Fruit fly (Drosophila melanogaster) whole organism, pupa: ENCODE measurements around the gene dmrt11E.

ENCODE experiments used
- CG10348 ChIP-seq: fragments of 200-800 bp; sonication (Bioruptor generic); IDR thresholded peaks from 2 replicates; pipeline ENCODE4 v1.3.6; 2022; ENCODE audit warnings: missing biosample characterization, missing genetic modification characterization
- CG12605 ChIP-seq: fragments of 200-800 bp; sonication (Bioruptor generic); IDR thresholded peaks from 2 replicates; pipeline ENCODE4 v1.3.6; 2022; ENCODE audit warnings: missing biosample characterization, missing genetic modification characterization
- CG13204 ChIP-seq: fragments of 200-800 bp; sonication (Bioruptor generic); optimal IDR thresholded peaks from 2 replicates; lab custom pipeline; 2018; ENCODE audit warnings: missing biosample characterization, mild to moderate bottlenecking, missing genetic modification characterization, moderate library complexity
- CG14655 ChIP-seq: fragments of 200-800 bp; sonication (Bioruptor generic); optimal IDR thresholded peaks from 3 replicates; lab custom pipeline; 2017; ENCODE audit warnings: mild to moderate bottlenecking, missing biosample characterization, missing genetic modification reagents, missing genetic modification characterization
- CG15710 ChIP-seq: fragments of 200-800 bp; sonication (Bioruptor generic); optimal IDR thresholded peaks from 2 replicates; lab custom pipeline; 2018; ENCODE audit warnings: missing biosample characterization, mild to moderate bottlenecking, missing genetic modification characterization, moderate library complexity
- CG17806 ChIP-seq: fragments of 200-800 bp; sonication (Bioruptor generic); optimal IDR thresholded peaks from 2 replicates; lab custom pipeline; 2018; ENCODE audit warnings: missing biosample characterization, mild to moderate bottlenecking, missing genetic modification characterization, moderate library complexity
- CG32121 ChIP-seq: fragments of 200-800 bp; sonication (Bioruptor generic); IDR thresholded peaks from 2 replicates; pipeline ENCODE4 v1.3.6; 2022; ENCODE audit warnings: missing biosample characterization, missing genetic modification characterization
- CG34367 ChIP-seq: fragments of 200-800 bp; sonication (Bioruptor generic); optimal IDR thresholded peaks from 2 replicates; lab custom pipeline; 2018; ENCODE audit warnings: missing biosample characterization, mild to moderate bottlenecking, missing genetic modification characterization
- CG4496 ChIP-seq: fragments of 200-800 bp; sonication (Bioruptor generic); IDR thresholded peaks from 3 replicates; pipeline ENCODE4 v1.3.6; 2022; ENCODE audit warnings: missing biosample characterization, missing genetic modification characterization
- CG8159 ChIP-seq: fragments of 200-800 bp; sonication (Bioruptor generic); optimal IDR thresholded peaks from 3 replicates; lab custom pipeline; 2018; ENCODE audit warnings: missing biosample characterization, mild to moderate bottlenecking, missing genetic modification characterization, moderate library complexity
- CG8301 ChIP-seq: fragments of 200-800 bp; sonication (Bioruptor generic); optimal IDR thresholded peaks from 2 replicates; lab custom pipeline; 2018; ENCODE audit warnings: missing biosample characterization, mild to moderate bottlenecking, missing genetic modification characterization
- CG9948 ChIP-seq: fragments of 200-800 bp; sonication (Bioruptor generic); optimal IDR thresholded peaks from 2 replicates; lab custom pipeline; 2018; ENCODE audit warnings: missing biosample characterization, mild to moderate bottlenecking, missing genetic modification characterization, moderate library complexity
- D1 ChIP-seq: fragments of 200-800 bp; sonication (Bioruptor generic); optimal IDR thresholded peaks from 2 replicates; lab custom pipeline; 2018; ENCODE audit warnings: missing biosample characterization, mild to moderate bottlenecking, missing genetic modification characterization, moderate library complexity
- EcR ChIP-seq: fragments of 200-800 bp; sonication (Bioruptor generic); optimal IDR thresholded peaks from 3 replicates; lab custom pipeline; 2019; ENCODE audit warnings: missing biosample characterization, missing genetic modification characterization, mild to moderate bottlenecking, moderate library complexity, missing genetic modification reagents
- Ets98B ChIP-seq: fragments of 200-800 bp; sonication (Bioruptor generic); IDR thresholded peaks from 2 replicates; pipeline ENCODE4 v1.3.6; 2022; ENCODE audit warnings: missing biosample characterization, missing genetic modification characterization
- Pif1A ChIP-seq: fragments of 200-800 bp; sonication (Bioruptor generic); optimal IDR thresholded peaks from 3 replicates; lab custom pipeline; 2016; ENCODE audit warnings: missing biosample characterization, missing genetic modification characterization
- Pif1B ChIP-seq: fragments of 200-800 bp; sonication (Bioruptor generic); optimal IDR thresholded peaks from 3 replicates; lab custom pipeline; 2016; ENCODE audit warnings: missing biosample characterization, missing genetic modification characterization
- Snoo ChIP-seq: fragments of 200-800 bp; sonication (Bioruptor generic); optimal IDR thresholded peaks from 3 replicates; lab custom pipeline; 2017; ENCODE audit warnings: missing biosample characterization, mild to moderate bottlenecking, missing genetic modification characterization, inconsistent platforms
- fd96Ca ChIP-seq: fragments of 200-800 bp; sonication (Bioruptor generic); IDR thresholded peaks from 3 replicates; pipeline ENCODE4 v1.3.6; 2022; ENCODE audit warnings: missing biosample characterization, missing genetic modification characterization
- gl ChIP-seq: fragments of 200-800 bp; sonication (Bioruptor generic); optimal IDR thresholded peaks from 2 replicates; lab custom pipeline; 2018; ENCODE audit warnings: missing biosample characterization, mild to moderate bottlenecking, missing genetic modification characterization
- rn ChIP-seq: fragments of 200-800 bp; sonication (Bioruptor generic); IDR thresholded peaks from 2 replicates; pipeline ENCODE4 v1.3.6; 2022; ENCODE audit warnings: missing biosample characterization, missing genetic modification characterization

Gene dmrt11E

dm6 chrX:13369438-13369837 is 1.4 kb downstream of the dmrt11E start:
- TF ChIP-seq CG9948 (tag; lab: Kevin White, UChicago) (no peak), CG15710 (no peak), CG14655 (no peak), Pif1B (GFP tag; lab: Kevin White, UChicago) (no peak), rn (GFP tag; lab: Robert Waterston, UW) (no peak), CG32121 (GFP tag; lab: Robert Waterston, UW) (no peak), CG13204 (GFP tag; lab: Kevin White, UChicago) (no peak), CG8301 (tag; lab: Kevin White, UChicago) (no peak), Pif1A (GFP tag; lab: Kevin White, UChicago) (no peak), CG12605 (GFP tag; lab: Robert Waterston, UW) (no peak), fd96Ca (GFP tag; lab: Robert Waterston, UW) (no peak), Snoo (no peak), CG17806 (no peak), CG10348 (GFP tag; lab: Robert Waterston, UW) (no peak), D1 (tag; lab: Kevin White, UChicago) (no peak), Ets98B (GFP tag; lab: Robert Waterston, UW) (no peak), CG4496 (no peak)

- TF ChIP-seq CG13204 (GFP tag; lab: Kevin White, UChicago) (no peak), CG17806 (no peak), Ets98B (GFP tag; lab: Robert Waterston, UW) (no peak), D1 (tag; lab: Kevin White, UChicago) (no peak), CG8159 (tag; lab: Kevin White, UChicago) (no peak), CG12605 (GFP tag; lab: Robert Waterston, UW) (no peak), CG15710 (no peak), CG32121 (GFP tag; lab: Robert Waterston, UW) (no peak), fd96Ca (GFP tag; lab: Robert Waterston, UW) (no peak), CG4496 (no peak), CG14655 (no peak), CG9948 (tag; lab: Kevin White, UChicago) (no peak), rn (GFP tag; lab: Robert Waterston, UW) (no peak), Snoo (no peak), Pif1B (GFP tag; lab: Kevin White, UChicago) (no peak), gl (no peak), CG34367 (tag; lab: Kevin White, UChicago) (no peak)
Observed at dm6 chrX:13370306-13370705, 2.3 kb downstream of the dmrt11E start, which contains the start of gene CG1640. CG1640 (plus strand) TSS chrX:13370606.

- no peak for TF ChIP-seq CG17806
- peak; percentile 17; the same call in 1 of the 2 replicates for TF ChIP-seq Ets98B (GFP tag; lab: Robert Waterston, UW)
- no peak for TF ChIP-seq Pif1A (GFP tag; lab: Kevin White, UChicago)
- no peak for TF ChIP-seq rn (GFP tag; lab: Robert Waterston, UW)
- TF ChIP-seq CG32121 (GFP tag; lab: Robert Waterston, UW) = peak; percentile 28; the same call in 1 of the 2 replicates
- TF ChIP-seq CG4496 = peak; percentile 54; the same call in 2 of the 3 replicates
- TF ChIP-seq CG8159 (tag; lab: Kevin White, UChicago) = no peak
- TF ChIP-seq CG9948 (tag; lab: Kevin White, UChicago) = no peak
Observed at dm6 chrX:13370826-13371703, 3.1 kb downstream of the dmrt11E start.

- no peak for TF ChIP-seq CG12605 (GFP tag; lab: Robert Waterston, UW)
- no peak for TF ChIP-seq Pif1A (GFP tag; lab: Kevin White, UChicago)
- TF ChIP-seq CG4496 = no peak
- TF ChIP-seq CG13204 (GFP tag; lab: Kevin White, UChicago) = no peak
- no peak for TF ChIP-seq rn (GFP tag; lab: Robert Waterston, UW)
- TF ChIP-seq CG34367 (tag; lab: Kevin White, UChicago) = no peak
- TF ChIP-seq CG17806 = no peak
- no peak for TF ChIP-seq Pif1B (GFP tag; lab: Kevin White, UChicago)
- no peak for TF ChIP-seq fd96Ca (GFP tag; lab: Robert Waterston, UW)
- TF ChIP-seq Snoo = no peak
- TF ChIP-seq CG9948 (tag; lab: Kevin White, UChicago) = no peak
- no peak for TF ChIP-seq D1 (tag; lab: Kevin White, UChicago)
- TF ChIP-seq Ets98B (GFP tag; lab: Robert Waterston, UW) = no peak
- no peak for TF ChIP-seq CG8159 (tag; lab: Kevin White, UChicago)
Observed at dm6 chrX:13371704-13372049, 3.7 kb downstream of the dmrt11E start.

DNA sequence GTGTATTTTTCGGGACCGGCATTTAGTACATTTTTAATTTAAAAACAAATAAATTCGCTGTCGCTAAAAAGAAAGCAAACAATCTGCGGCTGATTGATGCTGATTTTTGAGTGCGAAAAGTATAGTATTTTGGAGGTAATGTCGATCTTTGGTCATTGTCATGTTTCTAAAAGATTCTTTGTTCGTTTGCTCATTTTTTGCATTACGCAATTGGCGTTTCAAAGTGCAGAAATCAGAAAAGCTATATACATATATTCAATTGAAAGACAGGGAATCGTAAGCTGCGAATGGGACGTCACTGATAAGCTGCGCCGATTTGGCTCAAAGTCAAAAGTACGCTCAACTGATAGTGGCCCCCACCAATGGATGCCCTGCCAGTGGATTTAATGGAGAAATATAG is 4.5 kb downstream of the dmrt11E start:
- TF ChIP-seq CG15710 (no peak), CG12605 (GFP tag; lab: Robert Waterston, UW) (0 out of 2 replicates have a peak, but pooled peaks have one; percentile 19)

DNA sequence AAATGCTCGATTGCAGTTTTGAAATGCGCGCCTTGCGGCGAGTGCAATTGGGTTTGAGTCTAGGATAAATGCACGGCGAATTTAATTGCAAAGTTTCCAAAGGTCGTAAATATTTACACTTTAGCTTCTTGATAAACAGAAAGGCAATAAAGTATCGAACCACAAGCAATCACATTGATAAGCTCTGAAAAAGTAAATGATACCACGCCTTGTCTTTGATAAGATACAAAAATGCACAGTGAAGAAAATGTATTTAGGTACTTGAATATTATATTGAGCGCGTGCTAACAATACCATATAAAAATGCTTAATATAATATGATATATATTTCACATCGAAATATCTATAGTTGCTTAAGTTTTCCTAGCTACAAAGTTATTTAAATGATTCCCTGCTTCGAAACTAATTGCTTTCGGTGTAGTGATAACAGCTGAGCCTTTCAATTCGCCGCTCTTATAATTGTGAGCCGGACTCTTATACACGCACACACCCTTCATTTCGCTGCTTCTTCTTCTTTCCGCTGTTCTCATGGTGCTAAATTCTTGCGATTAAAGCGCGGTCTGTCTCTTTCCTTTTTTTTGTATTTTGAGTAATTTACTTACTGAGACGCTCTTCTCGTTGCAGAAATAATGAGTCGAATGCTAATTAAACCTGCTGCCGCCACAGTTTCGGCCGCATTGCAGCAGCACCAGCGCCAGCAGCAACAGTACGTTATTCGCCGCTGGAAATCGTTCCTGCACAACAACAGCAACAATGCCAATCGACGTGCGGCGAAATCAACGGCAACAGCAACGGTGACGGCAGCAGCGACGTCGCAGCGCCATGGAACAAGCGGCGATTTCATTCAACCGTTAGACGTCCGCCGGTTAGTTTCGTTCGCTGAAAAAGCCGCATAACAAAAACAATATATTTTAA is 5.5 kb downstream of the dmrt11E start:
- TF ChIP-seq fd96Ca (GFP tag; lab: Robert Waterston, UW) = 0 out of 3 replicates have a peak, but pooled peaks have one; percentile 53
- peak; percentile 59 for TF ChIP-seq CG13204 (GFP tag; lab: Kevin White, UChicago)
- TF ChIP-seq CG8301 (tag; lab: Kevin White, UChicago) = peak; percentile 84
- peak; percentile 82 for TF ChIP-seq CG14655
- peak; percentile 85 for TF ChIP-seq CG4496
- peak; percentile 83 for TF ChIP-seq Snoo
- TF ChIP-seq Pif1A (GFP tag; lab: Kevin White, UChicago) = peak; percentile 67
- TF ChIP-seq D1 (tag; lab: Kevin White, UChicago) = peak; percentile 54
- TF ChIP-seq CG17806 = peak; percentile 84
- TF ChIP-seq CG32121 (GFP tag; lab: Robert Waterston, UW) = peak; percentile 78
- TF ChIP-seq CG34367 (tag; lab: Kevin White, UChicago) = peak; percentile 79
- peak; percentile 85 for TF ChIP-seq CG15710
- TF ChIP-seq Pif1B (GFP tag; lab: Kevin White, UChicago) = peak; percentile 81
- peak; percentile 47; the same call in 1 of the 2 replicates for TF ChIP-seq rn (GFP tag; lab: Robert Waterston, UW)
- TF ChIP-seq Ets98B (GFP tag; lab: Robert Waterston, UW) = peak; percentile 79
- peak; percentile 4 for TF ChIP-seq EcR (GFP tag; lab: Kevin White, UChicago)
- TF ChIP-seq CG8159 (tag; lab: Kevin White, UChicago) = peak; percentile 89
- no peak for TF ChIP-seq CG10348 (GFP tag; lab: Robert Waterston, UW)
- TF ChIP-seq gl = peak; percentile 54
- TF ChIP-seq CG9948 (tag; lab: Kevin White, UChicago) = peak; percentile 85
- TF ChIP-seq CG12605 (GFP tag; lab: Robert Waterston, UW) = peak; percentile 87
